Fruit fly (Drosophila melanogaster): ENCODE measurements around the gene CG42264.
A peak's percentile ranks its signal among the peaks of the same experiment; 100 is the strongest.

CG42264 gene

DNA sequence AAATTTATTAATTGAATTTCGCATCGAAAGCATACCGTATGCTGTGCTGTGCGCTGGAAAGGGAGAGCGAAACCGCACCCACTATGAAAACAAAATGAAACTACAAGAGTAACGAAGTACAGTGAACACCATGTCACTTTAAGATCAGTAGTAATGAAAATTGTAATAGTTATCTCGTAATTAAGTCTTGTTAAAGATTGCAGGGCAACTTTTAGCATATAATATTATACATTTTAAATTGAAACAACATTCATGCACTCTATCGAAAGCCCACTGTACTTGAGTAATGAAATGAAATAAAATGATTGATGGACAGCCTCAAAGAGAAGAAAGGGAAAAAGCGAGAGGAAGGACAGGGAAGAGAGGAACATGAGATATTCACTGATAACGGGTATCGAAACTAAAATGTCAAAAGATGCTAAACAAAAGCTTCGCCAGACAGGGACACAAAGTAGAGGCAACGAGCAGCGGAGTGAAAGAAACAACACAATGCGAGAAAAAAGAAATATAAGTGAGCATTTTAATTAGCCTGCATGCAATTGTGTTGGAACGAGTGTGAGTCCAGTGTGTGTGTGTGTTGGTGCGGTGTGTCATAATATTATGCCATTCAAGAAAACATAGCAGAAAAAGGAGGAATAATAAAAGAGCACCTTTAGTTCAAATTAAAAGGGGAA is 41.0 kb downstream of the CG42264 start (continued):
- peak; percentile 74 for TF ChIP-seq Fer3 (tag; optimal IDR thresholded peaks at IDR 0.05)
- TF ChIP-seq CG1233 (GFP tag; optimal IDR thresholded peaks at IDR 0.05), result peak; percentile 37
- peak; percentile 71 for TF ChIP-seq Hr3 (GFP tag; optimal IDR thresholded peaks at IDR 0.05)
- peak; percentile 67; the same call in 1 of the 2 replicates for TF ChIP-seq CG14667 (GFP tag; IDR thresholded peaks at IDR 0.05)
- no peak for TF ChIP-seq prd (optimal IDR thresholded peaks at IDR 0.05)
- peak; percentile 83 for TF ChIP-seq prd (GFP tag; IDR thresholded peaks at IDR 0.05)
- TF ChIP-seq CG42726 (GFP tag; IDR thresholded peaks at IDR 0.05; ENCODE audit: partially characterized antibody), result no peak
- peak; percentile 82 for TF ChIP-seq CG2678 (tag; optimal IDR thresholded peaks at IDR 0.05)
- no peak for TF ChIP-seq hkb (optimal IDR thresholded peaks at IDR 0.05)
- TF ChIP-seq hkb (GFP tag; IDR thresholded peaks at IDR 0.05), result peak; percentile 76
- peak; percentile 9 for TF ChIP-seq CG30431 (GFP tag; optimal IDR thresholded peaks at IDR 0.05)
- TF ChIP-seq CG11398 (GFP tag; optimal IDR thresholded peaks at IDR 0.05), result no peak
- no peak for TF ChIP-seq knrl (GFP tag; IDR thresholded peaks at IDR 0.05; ENCODE audit: partially characterized antibody)
- TF ChIP-seq CG10959 (GFP tag; IDR thresholded peaks at IDR 0.05), result 0 out of 2 replicates have a peak, but pooled peaks have one; percentile 20
- TF ChIP-seq Xbp1 (GFP tag; optimal IDR thresholded peaks at IDR 0.05), result peak; percentile 82
- peak; percentile 15; the same call in 1 of the 2 replicates for TF ChIP-seq CG17612 (GFP tag; IDR thresholded peaks at IDR 0.05)
- no peak for TF ChIP-seq sima (GFP tag; optimal IDR thresholded peaks at IDR 0.05)
- no peak for TF ChIP-seq Six4 (GFP tag; optimal IDR thresholded peaks at IDR 0.05)
- TF ChIP-seq CG9797 (GFP tag; optimal IDR thresholded peaks at IDR 0.05), result no peak
- TF ChIP-seq sqz (GFP tag; optimal IDR thresholded peaks at IDR 0.05), result no peak
- peak; percentile 81 for TF ChIP-seq oc (tag; optimal IDR thresholded peaks at IDR 0.05)
- peak; percentile 78 for TF ChIP-seq H2.0 (GFP tag; IDR thresholded peaks at IDR 0.05)
- peak; percentile 66 for TF ChIP-seq CG9727 (GFP tag; optimal IDR thresholded peaks at IDR 0.05)
- TF ChIP-seq Bdp1 (GFP tag; optimal IDR thresholded peaks at IDR 0.05), result peak; percentile 15
- TF ChIP-seq nerfin-1 (tag; optimal IDR thresholded peaks at IDR 0.05), result peak; percentile 42
- TF ChIP-seq nerfin-2 (GFP tag; IDR thresholded peaks at IDR 0.05; ENCODE audit: partially characterized antibody), result no peak
- no peak for TF ChIP-seq CG7271 (tag; optimal IDR thresholded peaks at IDR 0.05)
- TF ChIP-seq CG6813 (GFP tag; optimal IDR thresholded peaks at IDR 0.05), result peak; percentile 58
- TF ChIP-seq btn (GFP tag; optimal IDR thresholded peaks at IDR 0.05), result no peak
- peak; percentile 74 for TF ChIP-seq CG11695 (GFP tag; IDR thresholded peaks at IDR 0.05)
- peak; percentile 64 to 85 for TF ChIP-seq bsh (GFP tag; optimal IDR thresholded peaks at IDR 0.05)
- no peak for TF ChIP-seq grn (GFP tag; optimal IDR thresholded peaks at IDR 0.05)
- TF ChIP-seq scrt (GFP tag; optimal IDR thresholded peaks at IDR 0.05), result peak; percentile 36
- TF ChIP-seq eve (GFP tag; optimal IDR thresholded peaks at IDR 0.05), result no peak
- peak; percentile 71 for TF ChIP-seq CG7372 (GFP tag; IDR thresholded peaks at IDR 0.05)
- no peak for TF ChIP-seq CG1832 (GFP tag; optimal IDR thresholded peaks at IDR 0.05)
- TF ChIP-seq CG17359 (tag; optimal IDR thresholded peaks at IDR 0.05), result peak; percentile 82
- no peak for TF ChIP-seq mld (GFP tag; IDR thresholded peaks at IDR 0.05; ENCODE audit: partially characterized antibody)
- peak; percentile 29 for TF ChIP-seq CG6683 (GFP tag; optimal IDR thresholded peaks at IDR 0.05)
- TF ChIP-seq Dfd (GFP tag; optimal IDR thresholded peaks at IDR 0.05), result no peak
- no peak for TF ChIP-seq unc-4 (GFP tag; IDR thresholded peaks at IDR 0.05; ENCODE audit: partially characterized antibody)
- TF ChIP-seq CG3838 (GFP tag; optimal IDR thresholded peaks at IDR 0.05), result peak; percentile 19
- peak; percentile 31 for TF ChIP-seq NK7.1 (GFP tag; optimal IDR thresholded peaks at IDR 0.05)
- TF ChIP-seq CG6654 (GFP tag; optimal IDR thresholded peaks at IDR 0.05), result no peak
- TF ChIP-seq toy (GFP tag; IDR thresholded peaks at IDR 0.05), result peak; percentile 37; the same call in 1 of the 2 replicates
- TF ChIP-seq CG4328 (GFP tag; optimal IDR thresholded peaks at IDR 0.05), result no peak
- TF ChIP-seq B-H2 (GFP tag; optimal IDR thresholded peaks at IDR 0.05), result no peak
- TF ChIP-seq CG15514 (GFP tag; optimal IDR thresholded peaks at IDR 0.05), result peak; percentile 58
- TF ChIP-seq CG3163 (GFP tag; optimal IDR thresholded peaks at IDR 0.05), result no peak
